Fruit fly (Drosophila melanogaster) whole organism, wandering third instar larva: ENCODE data around the gene CG33253.

ENCODE experiments used
- HLH106 ChIP-seq: fragments of 200-800 bp; optimal IDR thresholded peaks from 3 replicates; lab custom pipeline; 2019; ENCODE audit warnings: missing biosample characterization, mild to moderate bottlenecking, missing genetic modification characterization, moderate library complexity
- Hr78 ChIP-seq: fragments of >200 bp; optimal IDR thresholded peaks from 2 replicates; lab custom pipeline; 2017; ENCODE audit warnings: missing biosample characterization, missing genetic modification characterization
- Jra ChIP-seq: sonication (Bioruptor generic); optimal IDR thresholded peaks from 2 replicates; lab custom pipeline; 2016; ENCODE audit warnings: missing biosample characterization, missing genetic modification characterization
- Myc ChIP-seq: fragments of >200 bp; optimal IDR thresholded peaks from 2 replicates; lab custom pipeline; 2017
- N ChIP-seq: fragments of >200 bp; optimal IDR thresholded peaks from 2 replicates; lab custom pipeline; 2018; ENCODE audit warnings: missing biosample characterization, missing external identifiers, missing genetic modification characterization
- OdsH ChIP-seq: fragments of 200-800 bp; sonication (Bioruptor generic); optimal IDR thresholded peaks from 2 replicates; lab custom pipeline; 2016; ENCODE audit warnings: missing biosample characterization, mild to moderate bottlenecking, missing genetic modification characterization
- br ChIP-seq: fragments of 200-800 bp; sonication (Bioruptor generic); optimal IDR thresholded peaks from 2 replicates; lab custom pipeline; 2016; ENCODE audit warnings: missing biosample characterization, missing genetic modification characterization
- brk ChIP-seq: fragments of 200-800 bp; sonication (Bioruptor generic); optimal IDR thresholded peaks from 2 replicates; lab custom pipeline; 2016; ENCODE audit warnings: missing biosample characterization, mild to moderate bottlenecking, missing genetic modification characterization
- pan ChIP-seq: fragments of >200 bp; optimal IDR thresholded peaks from 2 replicates; lab custom pipeline; 2017
- psq ChIP-seq: fragments of 200-800 bp; sonication (Bioruptor generic); optimal IDR thresholded peaks from 3 replicates; lab custom pipeline; 2017; ENCODE audit warnings: missing biosample characterization, mild to moderate bottlenecking, missing genetic modification characterization, moderate library complexity
- tai ChIP-seq: sonication (Bioruptor generic); optimal IDR thresholded peaks from 2 replicates; lab custom pipeline; 2016; ENCODE audit warnings: missing biosample characterization, missing genetic modification characterization

dm6 chrX:19201630-19202029, 18.4 kb downstream of the CG33253 start, which contains the start of gene CG7990:
- TF ChIP-seq br (GFP tag; lab: Kevin White, UChicago) (no peak), tai (no peak), HLH106 (no peak), N (GFP tag; lab: Kevin White, UChicago) (no peak), Myc (no peak), OdsH (GFP tag; lab: Kevin White, UChicago) (no peak), brk (GFP tag; lab: Kevin White, UChicago) (no peak), psq (GFP tag; lab: Kevin White, UChicago) (no peak), pan (lab: Kevin White, UChicago) (no peak), Jra (no peak), Hr78 (GFP tag; lab: Kevin White, UChicago) (no peak)
